Worm (Caenorhabditis elegans) whole organism, L2 larva: ENCODE measurements around the gene ZK1320.5.

ENCODE experiments used
- C34F6.9 ChIP-seq: fragments of 150-350 bp; optimal IDR thresholded peaks from 2 replicates; lab custom pipeline; 2014; ENCODE audit warnings: missing biosample characterization, missing genetic modification characterization
- F13H6.1 ChIP-seq: sonication (generic microtip); optimal IDR thresholded peaks from 2 replicates; lab custom pipeline; 2016; ENCODE audit warnings: missing genetic modification characterization, missing compliant biosample characterization
- R02D3.7 ChIP-seq: fragments of 150-350 bp; optimal IDR thresholded peaks from 2 replicates; lab custom pipeline; 2014; ENCODE audit warnings: missing biosample characterization, missing genetic modification characterization
- Y55F3AM.14 ChIP-seq: fragments of 200-800 bp; sonication (Bioruptor generic); optimal IDR thresholded peaks from 2 replicates; lab custom pipeline; 2018; ENCODE audit warnings: mild to moderate bottlenecking, missing genetic modification characterization, missing compliant biosample characterization
- ZK546.5 ChIP-seq: sonication (generic microtip); optimal IDR thresholded peaks from 2 replicates; lab custom pipeline; 2017; ENCODE audit warnings: missing biosample characterization, missing genetic modification characterization
- alr-1 ChIP-seq: fragments of 150-350 bp; optimal IDR thresholded peaks from 2 replicates; lab custom pipeline; 2014; ENCODE audit warnings: missing biosample characterization, missing genetic modification characterization
- aly-2 ChIP-seq: fragments of 150-350 bp; optimal IDR thresholded peaks from 2 replicates; lab custom pipeline; 2014; ENCODE audit warnings: missing biosample characterization, missing genetic modification characterization
- ama-1 ChIP-seq: fragments of 150-350 bp; optimal IDR thresholded peaks from 2 replicates; lab custom pipeline; 2018; ENCODE audit warnings: inconsistent platforms
- blmp-1 ChIP-seq: sonication (generic microtip); optimal IDR thresholded peaks from 2 replicates; lab custom pipeline; 2017; ENCODE audit warnings: missing genetic modification characterization, mild to moderate bottlenecking, missing compliant biosample characterization, antibody characterized with exemption, moderate library complexity; ENCODE audit not compliant: insufficient read depth
- ceh-16 ChIP-seq: fragments of 150-350 bp; optimal IDR thresholded peaks from 2 replicates; lab custom pipeline; 2014; ENCODE audit warnings: missing biosample characterization, missing genetic modification characterization
- ceh-82 ChIP-seq: fragments of 150-350 bp; optimal IDR thresholded peaks from 2 replicates; lab custom pipeline; 2014; ENCODE audit warnings: missing biosample characterization, missing genetic modification characterization
- crh-2 ChIP-seq: sonication (generic microtip); optimal IDR thresholded peaks from 2 replicates; lab custom pipeline; 2017; ENCODE audit warnings: missing biosample characterization, missing genetic modification characterization
- egl-27 ChIP-seq: sonication (generic microtip); optimal IDR thresholded peaks from 3 replicates; lab custom pipeline; 2017; ENCODE audit warnings: missing biosample characterization, missing genetic modification reagents, missing genetic modification characterization
- elt-1 ChIP-seq: fragments of 150-350 bp; optimal IDR thresholded peaks from 2 replicates; lab custom pipeline; 2014; ENCODE audit warnings: missing biosample characterization, missing genetic modification characterization
- fos-1 ChIP-seq: fragments of 150-350 bp; optimal IDR thresholded peaks from 2 replicates; lab custom pipeline; 2014; ENCODE audit warnings: missing biosample characterization, missing genetic modification characterization
- gmeb-1 ChIP-seq: fragments of 150-350 bp; optimal IDR thresholded peaks from 2 replicates; lab custom pipeline; 2014; ENCODE audit warnings: missing biosample characterization, missing genetic modification characterization
- lin-11 ChIP-seq: fragments of 150-350 bp; sonication (generic microtip); optimal IDR thresholded peaks from 2 replicates; lab custom pipeline; 2014; ENCODE audit warnings: missing biosample characterization, missing genetic modification characterization, inconsistent platforms, mixed read lengths
- lin-13 ChIP-seq: fragments of 150-350 bp; optimal IDR thresholded peaks from 2 replicates; lab custom pipeline; 2014; ENCODE audit warnings: missing biosample characterization, missing genetic modification reagents, missing genetic modification characterization
- lin-39 ChIP-seq: fragments of 150-350 bp; optimal IDR thresholded peaks from 2 replicates; lab custom pipeline; 2014; ENCODE audit warnings: missing biosample characterization, missing genetic modification reagents, missing genetic modification characterization
- lsy-2 ChIP-seq, 2 experiments: fragments of 150-350 bp in 1 of 2; sonication (generic microtip) in 1 of 2; optimal IDR thresholded peaks; 2 replicates each; lab custom pipeline; 2014 to 2017; ENCODE audit warnings: missing biosample characterization in 2 of 2, missing genetic modification characterization in 2 of 2
- mab-5 ChIP-seq: fragments of 150-350 bp; optimal IDR thresholded peaks from 2 replicates; lab custom pipeline; 2014; ENCODE audit warnings: missing biosample characterization, missing genetic modification characterization
- mbf-1 ChIP-seq: sonication (generic microtip); optimal IDR thresholded peaks from 2 replicates; lab custom pipeline; 2017; ENCODE audit warnings: missing biosample characterization, missing genetic modification characterization
- mdl-1 ChIP-seq, 2 experiments: fragments of 150-350 bp in 1 of 2; sonication (generic microtip) in 1 of 2; optimal IDR thresholded peaks; 2 replicates each; lab custom pipeline; 2017; ENCODE audit warnings: missing biosample characterization in 2 of 2, missing genetic modification characterization in 2 of 2
- nhr-10 ChIP-seq: sonication (generic microtip); optimal IDR thresholded peaks from 2 replicates; lab custom pipeline; 2017; ENCODE audit warnings: missing biosample characterization, missing genetic modification characterization
- nhr-129 ChIP-seq: fragments of 150-350 bp; optimal IDR thresholded peaks from 2 replicates; lab custom pipeline; 2014; ENCODE audit warnings: missing biosample characterization, missing genetic modification characterization
- nhr-21 ChIP-seq: fragments of 150-350 bp; optimal IDR thresholded peaks from 2 replicates; lab custom pipeline; 2014; ENCODE audit warnings: missing biosample characterization, missing genetic modification characterization
- nhr-23 ChIP-seq: fragments of 150-350 bp; optimal IDR thresholded peaks from 2 replicates; lab custom pipeline; 2014; ENCODE audit warnings: missing biosample characterization, missing genetic modification reagents, missing genetic modification characterization
- nhr-237 ChIP-seq: fragments of 150-350 bp; optimal IDR thresholded peaks from 2 replicates; lab custom pipeline; 2014; ENCODE audit warnings: missing biosample characterization, missing genetic modification characterization
- nhr-6 ChIP-seq: fragments of 150-350 bp; optimal IDR thresholded peaks from 2 replicates; lab custom pipeline; 2014; ENCODE audit warnings: missing biosample characterization, missing genetic modification characterization
- nhr-77 ChIP-seq: fragments of 150-350 bp; optimal IDR thresholded peaks from 2 replicates; lab custom pipeline; 2014; ENCODE audit warnings: missing biosample characterization, missing genetic modification characterization
- peb-1 ChIP-seq: fragments of 150-350 bp; optimal IDR thresholded peaks from 2 replicates; lab custom pipeline; 2014; ENCODE audit warnings: missing biosample characterization, missing genetic modification characterization
- sem-4 ChIP-seq: fragments of 150-350 bp; optimal IDR thresholded peaks from 2 replicates; lab custom pipeline; 2014; ENCODE audit warnings: missing biosample characterization, missing genetic modification reagents, missing genetic modification characterization
- skn-1 ChIP-seq: sonication (generic microtip); optimal IDR thresholded peaks from 2 replicates; lab custom pipeline; 2017; ENCODE audit warnings: missing biosample characterization, missing genetic modification characterization
- sma-3 ChIP-seq: sonication (generic microtip); optimal IDR thresholded peaks from 2 replicates; lab custom pipeline; 2016; ENCODE audit warnings: missing genetic modification reagents, missing genetic modification characterization, missing compliant biosample characterization
- sma-9 ChIP-seq, 2 experiments: fragments of 150-350 bp in 1 of 2; sonication (generic microtip) in 1 of 2; optimal IDR thresholded peaks; 2 replicates each; lab custom pipeline; 2014 to 2016; ENCODE audit warnings: missing genetic modification characterization in 2 of 2, mild to moderate bottlenecking in 1 of 2, missing biosample characterization in 1 of 2, missing compliant biosample characterization in 1 of 2, missing genetic modification reagents in 1 of 2, moderate library complexity in 1 of 2
- snpc-4 ChIP-seq: fragments of 150-350 bp; optimal IDR thresholded peaks from 2 replicates; lab custom pipeline; 2014; ENCODE audit warnings: missing biosample characterization, missing genetic modification characterization
- unc-39 ChIP-seq: fragments of 150-350 bp; optimal IDR thresholded peaks from 2 replicates; lab custom pipeline; 2014; ENCODE audit warnings: missing biosample characterization, missing genetic modification characterization
- unc-55 ChIP-seq: fragments of 150-350 bp; sonication (generic microtip); optimal IDR thresholded peaks from 3 replicates; lab custom pipeline; 2014; ENCODE audit warnings: missing biosample characterization, missing genetic modification reagents, missing genetic modification characterization
- zag-1 ChIP-seq: fragments of 150-350 bp; optimal IDR thresholded peaks from 2 replicates; lab custom pipeline; 2014; ENCODE audit warnings: missing biosample characterization, missing genetic modification characterization
- ztf-11 ChIP-seq: sonication (generic microtip); optimal IDR thresholded peaks from 2 replicates; lab custom pipeline; 2017; ENCODE audit warnings: missing biosample characterization, missing genetic modification characterization
- ztf-4 ChIP-seq: fragments of 150-350 bp; optimal IDR thresholded peaks from 2 replicates; lab custom pipeline; 2014; ENCODE audit warnings: missing biosample characterization, missing genetic modification characterization

Gene ZK1320.5

ce11 chrII:9651700-9652099 lies 13.8 kb downstream of the ZK1320.5 start, which contains the start of gene ZK1307.4:
Gene ZK1307.4, minus strand, starts transcription at chrII:9651800.
- TF ChIP-seq lin-11 (tag; lab: Kevin White, UChicago) (no peak), fos-1 (tag; lab: Kevin White, UChicago) (no peak), snpc-4 (tag; lab: Kevin White, UChicago) (no peak)

ce11 chrII:9649191-9649590 lies 16.3 kb downstream of the ZK1320.5 start, which contains the start of gene ZK1307.9:
Gene ZK1307.9, plus strand, starts transcription at chrII:9649491.
- no peak for TF ChIP-seq elt-1 (tag; lab: Kevin White, UChicago)
- no peak for TF ChIP-seq R02D3.7
- no peak for TF ChIP-seq ZK546.5
- TF ChIP-seq nhr-237 (tag; lab: Kevin White, UChicago), result no peak
- TF ChIP-seq mdl-1 (tag; optimal IDR thresholded peaks at IDR 0.05; lab: Kevin White, UChicago), result no peak
- no peak for TF ChIP-seq Y55F3AM.14 (GFP tag; lab: Kevin White, UChicago)
- TF ChIP-seq ama-1 (lab: Kevin White, UChicago), result no peak
- no peak for TF ChIP-seq nhr-77 (tag; lab: Kevin White, UChicago)
- TF ChIP-seq mbf-1 (tag; lab: Kevin White, UChicago), result no peak
- TF ChIP-seq unc-39 (tag; lab: Kevin White, UChicago), result no peak
- TF ChIP-seq mab-5 (tag; lab: Kevin White, UChicago), result no peak
- TF ChIP-seq sem-4 (tag; lab: Kevin White, UChicago), result no peak
- no peak for TF ChIP-seq aly-2 (tag; lab: Kevin White, UChicago)
- TF ChIP-seq alr-1 (tag; lab: Kevin White, UChicago), result no peak

ce11 chrII:9646928-9647838 lies 18.3 kb downstream of the ZK1320.5 start, which contains the start of gene sqv-8:
Gene sqv-8, plus strand, starts transcription at chrII:9646978.
- TF ChIP-seq skn-1 (tag; lab: Kevin White, UChicago), result no peak
- no peak for TF ChIP-seq ceh-82 (tag; lab: Kevin White, UChicago)
- no peak for TF ChIP-seq nhr-23
- TF ChIP-seq nhr-6, result no peak
- peak; percentile 32 for TF ChIP-seq sma-9 (GFP tag; optimal IDR thresholded peaks at IDR 0.05; lab: Kevin White, UChicago)
- TF ChIP-seq sma-9 (tag; optimal IDR thresholded peaks at IDR 0.05; lab: Kevin White, UChicago), result no peak
- TF ChIP-seq lsy-2 (tag; optimal IDR thresholded peaks at IDR 0.05; lab: Kevin White, UChicago), result peak in 1 of 2 experiments; percentile 34
- TF ChIP-seq lin-11 (tag; lab: Kevin White, UChicago), result no peak
- no peak for TF ChIP-seq ceh-16 (tag; lab: Kevin White, UChicago)
- TF ChIP-seq crh-2 (tag; lab: Kevin White, UChicago), result peak; percentile 21
- TF ChIP-seq unc-55 (GFP tag; lab: Kevin White, UChicago), result peak; percentile 33
- peak; percentile 16 for TF ChIP-seq fos-1 (tag; lab: Kevin White, UChicago)
- no peak for TF ChIP-seq gmeb-1
- no peak for TF ChIP-seq snpc-4 (tag; lab: Kevin White, UChicago)
- no peak for TF ChIP-seq egl-27 (tag; lab: Kevin White, UChicago)
- peak; percentile 82 for TF ChIP-seq C34F6.9 (tag; lab: Kevin White, UChicago)
- TF ChIP-seq unc-39 (tag; lab: Kevin White, UChicago), result no peak
- no peak for TF ChIP-seq lin-39 (tag; lab: Kevin White, UChicago)
- TF ChIP-seq nhr-129 (tag; lab: Kevin White, UChicago), result peak; percentile 27

DNA sequence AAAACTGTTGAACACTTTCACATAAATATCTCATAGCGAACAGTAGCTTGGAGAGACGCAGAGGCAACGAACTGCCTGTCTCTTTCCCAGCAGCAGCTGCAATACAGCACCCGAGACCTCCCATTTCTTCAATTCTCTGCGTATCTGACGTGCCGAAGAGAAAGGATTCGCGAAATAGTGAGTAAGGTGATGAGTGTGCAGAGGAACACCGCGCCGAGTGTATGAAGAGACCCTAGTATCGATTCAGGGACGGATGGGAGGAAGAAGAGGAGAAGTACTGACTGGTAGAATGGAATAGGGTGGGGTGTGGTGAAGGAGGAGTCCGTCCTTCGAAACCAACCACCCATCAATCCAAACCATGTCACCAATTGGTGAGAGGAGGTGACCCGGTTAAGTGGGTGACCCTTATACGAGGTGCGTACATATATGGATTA lies 19.3 kb downstream of the ZK1320.5 start:
- peak; percentile 94 for TF ChIP-seq nhr-129 (tag; lab: Kevin White, UChicago)
- TF ChIP-seq ama-1 (lab: Kevin White, UChicago), result peak; percentile 76
- TF ChIP-seq ceh-82 (tag; lab: Kevin White, UChicago), result peak; percentile 42
- no peak for TF ChIP-seq nhr-10
- peak; percentile 75 for TF ChIP-seq Y55F3AM.14 (GFP tag; lab: Kevin White, UChicago)
- peak; percentile 81 for TF ChIP-seq F13H6.1
- peak; percentile 32 to 74 for TF ChIP-seq lsy-2 (tag; optimal IDR thresholded peaks at IDR 0.05; lab: Kevin White, UChicago)
- peak; percentile 76 for TF ChIP-seq sma-9 (GFP tag; optimal IDR thresholded peaks at IDR 0.05; lab: Kevin White, UChicago)
- no peak for TF ChIP-seq sma-9 (tag; optimal IDR thresholded peaks at IDR 0.05; lab: Kevin White, UChicago)
- peak; percentile 16 for TF ChIP-seq gmeb-1
- TF ChIP-seq ztf-11 (tag; lab: Kevin White, UChicago), result no peak
- TF ChIP-seq sem-4 (tag; lab: Kevin White, UChicago), result peak; percentile 73
- peak; percentile 86 for TF ChIP-seq C34F6.9 (tag; lab: Kevin White, UChicago)
- TF ChIP-seq mdl-1 (tag; optimal IDR thresholded peaks at IDR 0.05; lab: Kevin White, UChicago), result peak in 1 of 2 experiments; percentile 39
- no peak for TF ChIP-seq zag-1 (tag; lab: Kevin White, UChicago)
- TF ChIP-seq egl-27 (tag; lab: Kevin White, UChicago), result peak; percentile 80
- peak; percentile 78 for TF ChIP-seq blmp-1 (tag; lab: Kevin White, UChicago)
- peak; percentile 53 for TF ChIP-seq nhr-21 (tag; lab: Kevin White, UChicago)
- TF ChIP-seq ceh-16 (tag; lab: Kevin White, UChicago), result peak; percentile 35
- no peak for TF ChIP-seq peb-1 (tag; lab: Kevin White, UChicago)
- TF ChIP-seq aly-2 (tag; lab: Kevin White, UChicago), result no peak
- TF ChIP-seq nhr-6, result peak; percentile 12
- peak; percentile 35 for TF ChIP-seq lin-11 (tag; lab: Kevin White, UChicago)
- TF ChIP-seq sma-3, result peak; percentile 51
- TF ChIP-seq ztf-4, result peak; percentile 72
- peak; percentile 79 for TF ChIP-seq crh-2 (tag; lab: Kevin White, UChicago)
- no peak for TF ChIP-seq ZK546.5
- peak; percentile 45 for TF ChIP-seq lin-13 (GFP tag; lab: Kevin White, UChicago)
- TF ChIP-seq unc-55 (GFP tag; lab: Kevin White, UChicago), result peak; percentile 88
- TF ChIP-seq unc-39 (tag; lab: Kevin White, UChicago), result no peak
